Fruit fly (Drosophila melanogaster): ENCODE measurements around the gene Kap-alpha1.

Gene Kap-alpha1

dm6 chr3L:19834143-19834794 lies 27.2 kb downstream of the Kap-alpha1 start, which contains the start of the genes trc and CG32221 (continued):
- TF ChIP-seq HLHmδ (GFP tag; optimal IDR thresholded peaks at IDR 0.05) (peak; percentile 94), CG7928 (GFP tag; optimal IDR thresholded peaks at IDR 0.05) (no peak), CG17568 (GFP tag; optimal IDR thresholded peaks at IDR 0.05) (no peak), pho (GFP tag; optimal IDR thresholded peaks at IDR 0.05) (peak; percentile 11), tin (GFP tag; optimal IDR thresholded peaks at IDR 0.05) (peak; percentile 34), CG15696 (tag; optimal IDR thresholded peaks at IDR 0.05) (peak; percentile 10), pnt (GFP tag; optimal IDR thresholded peaks at IDR 0.05) (no peak), CG10462 (GFP tag; optimal IDR thresholded peaks at IDR 0.05) (no peak), zfh1 (GFP tag; IDR thresholded peaks at IDR 0.05) (peak; percentile 52; the same call in 2 of the 3 replicates), CG32532 (GFP tag; IDR thresholded peaks at IDR 0.05) (peak; percentile 71), Side (GFP tag; optimal IDR thresholded peaks at IDR 0.05) (peak; percentile 46), CG1529 (GFP tag; optimal IDR thresholded peaks at IDR 0.05) (no peak), bbx (GFP tag; IDR thresholded peaks at IDR 0.05; ENCODE audit: partially characterized antibody) (peak; percentile 81), tna (GFP tag; IDR thresholded peaks at IDR 0.05; ENCODE audit: partially characterized antibody) (peak; percentile 36; the same call in 1 of the 2 replicates), CG18764 (GFP tag; optimal IDR thresholded peaks at IDR 0.05) (peak; percentile 24), H2.0 (GFP tag; IDR thresholded peaks at IDR 0.05) (peak; percentile 44; the same call in 1 of the 2 replicates), dpn (GFP tag; optimal IDR thresholded peaks at IDR 0.05) (peak; percentile 19 to 43), fd64A (GFP tag; optimal IDR thresholded peaks at IDR 0.05) (no peak), CG2199 (GFP tag; IDR thresholded peaks at IDR 0.05) (no peak), hb (GFP tag; IDR thresholded peaks at IDR 0.05; ENCODE audit: partially characterized antibody) (peak; percentile 54; the same call in 1 of the 3 replicates), Usf (GFP tag; optimal IDR thresholded peaks at IDR 0.05) (no peak), tll (GFP tag; optimal IDR thresholded peaks at IDR 0.05) (no peak), so (GFP tag; IDR thresholded peaks at IDR 0.05) (0 out of 3 replicates have a peak, but pooled peaks have one; percentile 9), peb (GFP tag; IDR thresholded peaks at IDR 0.05) (no peak), chif (GFP tag; optimal IDR thresholded peaks at IDR 0.05) (no peak), NFAT (GFP tag; IDR thresholded peaks at IDR 0.05) (peak; percentile 78), CG12391 (tag; optimal IDR thresholded peaks at IDR 0.05) (peak; percentile 53), br (optimal IDR thresholded peaks at IDR 0.05) (no peak), grau (tag; optimal IDR thresholded peaks at IDR 0.05) (no peak), Dll (GFP tag; IDR thresholded peaks at IDR 0.05; ENCODE audit: partially characterized antibody) (peak; percentile 67), mirr (GFP tag; optimal IDR thresholded peaks at IDR 0.05) (peak; percentile 66), CG12071 (GFP tag; optimal IDR thresholded peaks at IDR 0.05) (no peak), CG10267 (tag; optimal IDR thresholded peaks at IDR 0.05) (peak; percentile 53), Med (GFP tag) (peak; percentile 82), nmo (GFP tag; optimal IDR thresholded peaks at IDR 0.05) (peak; percentile 69)

- TF ChIP-seq CG2129 (GFP tag; IDR thresholded peaks at IDR 0.05; ENCODE audit: partially characterized antibody) (peak; percentile 70), CG6254 (GFP tag; optimal IDR thresholded peaks at IDR 0.05) (no peak), trh (GFP tag; optimal IDR thresholded peaks at IDR 0.05) (no peak), wdn (GFP tag; IDR thresholded peaks at IDR 0.05) (no peak), Sox102F (GFP tag; optimal IDR thresholded peaks at IDR 0.05) (no peak), Awh (GFP tag; IDR thresholded peaks at IDR 0.05) (no peak), CG4404 (GFP tag; IDR thresholded peaks at IDR 0.05) (no peak), slou (GFP tag; optimal IDR thresholded peaks at IDR 0.05) (no peak), sim (GFP tag; IDR thresholded peaks at IDR 0.05) (no peak), CG5953 (GFP tag; IDR thresholded peaks at IDR 0.05) (no peak), CG12155 (GFP tag; optimal IDR thresholded peaks at IDR 0.05) (no peak), pfk (GFP tag; optimal IDR thresholded peaks at IDR 0.05) (no peak), HLH4C (GFP tag; IDR thresholded peaks at IDR 0.05; ENCODE audit: partially characterized antibody) (peak; percentile 90), Fer3 (tag; optimal IDR thresholded peaks at IDR 0.05) (no peak), CG16813 (GFP tag; IDR thresholded peaks at IDR 0.05; ENCODE audit: partially characterized antibody) (peak; percentile 81)
Measured at dm6 chr3L:19836375-19836937, 29.4 kb downstream of the Kap-alpha1 start, which contains the start of gene kto. TSS of gene kto (plus strand) at chr3L:19836614.

Data from whole organism, embryonic.